Fruit fly (Drosophila melanogaster) whole organism, embryonic: ENCODE measurements around the gene dec.

Experiments
- Aef1 ChIP-seq: fragments of 200-800 bp; sonication (Bioruptor generic); IDR thresholded peaks from 3 replicates; pipeline ENCODE4 v1.3.6; 2022; ENCODE audit warnings: missing biosample characterization, missing genetic modification characterization
- Antp ChIP-seq: fragments of 200-800 bp; sonication (Bioruptor generic); optimal IDR thresholded peaks from 3 replicates; lab custom pipeline; 2016; ENCODE audit warnings: missing biosample characterization, missing genetic modification characterization
- Atf-2 ChIP-seq: fragments of 200-800 bp; sonication (Bioruptor generic); optimal IDR thresholded peaks from 2 replicates; lab custom pipeline; 2016; ENCODE audit warnings: missing biosample characterization, missing genetic modification characterization
- Atf6 ChIP-seq: fragments of 200-800 bp; sonication (Bioruptor generic); IDR thresholded peaks from 2 replicates; pipeline ENCODE4 v1.3.6; 2022; ENCODE audit warnings: missing biosample characterization, missing genetic modification characterization
- BEAF-32 ChIP-seq: fragments of 200-800 bp; sonication (Bioruptor generic); optimal IDR thresholded peaks from 3 replicates; lab custom pipeline; 2017; ENCODE audit warnings: missing biosample characterization, missing genetic modification characterization, mild to moderate bottlenecking, moderate library complexity, missing genetic modification reagents
- CG10321 ChIP-seq: fragments of 200-800 bp; sonication (Bioruptor generic); IDR thresholded peaks from 2 replicates; pipeline ENCODE4 v1.3.6; 2022; ENCODE audit warnings: missing biosample characterization, missing genetic modification characterization
- CG10543 ChIP-seq: fragments of 200-800 bp; sonication (Bioruptor generic); optimal IDR thresholded peaks from 3 replicates; lab custom pipeline; 2017; ENCODE audit warnings: missing biosample characterization, mild to moderate bottlenecking, missing genetic modification characterization, moderate library complexity
- CG12155 ChIP-seq: fragments of 200-800 bp; sonication (Bioruptor generic); optimal IDR thresholded peaks from 3 replicates; lab custom pipeline; 2016; ENCODE audit warnings: missing biosample characterization, missing genetic modification characterization
- CG12744 ChIP-seq: fragments of 200-800 bp; sonication (Bioruptor generic); optimal IDR thresholded peaks from 2 replicates; lab custom pipeline; 2016; ENCODE audit warnings: missing biosample characterization, missing genetic modification characterization
- CG13123 ChIP-seq: fragments of 200-800 bp; sonication (Bioruptor generic); optimal IDR thresholded peaks from 2 replicates; lab custom pipeline; 2016; ENCODE audit warnings: missing biosample characterization, missing genetic modification characterization
- CG14860 ChIP-seq: fragments of 200-800 bp; sonication (Bioruptor generic); IDR thresholded peaks from 3 replicates; pipeline ENCODE4 v1.3.6; 2022; ENCODE audit warnings: missing biosample characterization, missing genetic modification characterization; ENCODE audit not compliant: partially characterized antibody
- CG1529 ChIP-seq: fragments of 200-800 bp; sonication (Bioruptor generic); optimal IDR thresholded peaks from 3 replicates; lab custom pipeline; 2018; ENCODE audit warnings: missing biosample characterization, missing genetic modification characterization
- CG16863 ChIP-seq: fragments of 200-800 bp; sonication (Bioruptor generic); optimal IDR thresholded peaks from 3 replicates; lab custom pipeline; 2016; ENCODE audit warnings: missing biosample characterization, missing genetic modification characterization
- CG2120 ChIP-seq: fragments of 200-800 bp; sonication (Bioruptor generic); optimal IDR thresholded peaks from 3 replicates; lab custom pipeline; 2016; ENCODE audit warnings: missing biosample characterization, missing genetic modification characterization
- CG2129 ChIP-seq: fragments of 200-800 bp; sonication (Bioruptor generic); IDR thresholded peaks from 2 replicates; pipeline ENCODE4 v1.3.6; 2022; ENCODE audit warnings: missing biosample characterization, missing genetic modification characterization; ENCODE audit not compliant: partially characterized antibody
- CG2199 ChIP-seq: fragments of 200-800 bp; sonication (Bioruptor generic); IDR thresholded peaks from 3 replicates; pipeline ENCODE4 v1.3.6; 2022; ENCODE audit warnings: missing biosample characterization, missing genetic modification characterization
- CG2678 ChIP-seq: fragments of 200-800 bp; sonication (Bioruptor generic); optimal IDR thresholded peaks from 3 replicates; lab custom pipeline; 2019; ENCODE audit warnings: missing biosample characterization, mild to moderate bottlenecking, missing genetic modification characterization, moderate library complexity
- CG3065 ChIP-seq: fragments of 200-800 bp; sonication (Bioruptor generic); optimal IDR thresholded peaks from 2 replicates; lab custom pipeline; 2016; ENCODE audit warnings: missing biosample characterization, missing genetic modification characterization
- CG4282 ChIP-seq: fragments of 200-800 bp; sonication (Bioruptor generic); optimal IDR thresholded peaks from 2 replicates; lab custom pipeline; 2016; ENCODE audit warnings: missing biosample characterization, missing genetic modification characterization
- CG4424 ChIP-seq: fragments of 200-800 bp; sonication (Bioruptor generic); optimal IDR thresholded peaks from 3 replicates; lab custom pipeline; 2016; ENCODE audit warnings: missing biosample characterization, missing genetic modification characterization
- CG7786 ChIP-seq: fragments of 200-800 bp; sonication (Bioruptor generic); optimal IDR thresholded peaks from 2 replicates; lab custom pipeline; 2016; ENCODE audit warnings: missing biosample characterization, missing genetic modification characterization
- CG7963 ChIP-seq: fragments of 200-800 bp; sonication (Bioruptor generic); IDR thresholded peaks from 3 replicates; pipeline ENCODE4 v1.3.6; 2022; ENCODE audit warnings: missing biosample characterization, missing genetic modification characterization; ENCODE audit not compliant: partially characterized antibody
- CG8359 ChIP-seq: fragments of 200-800 bp; sonication (Bioruptor generic); optimal IDR thresholded peaks from 2 replicates; lab custom pipeline; 2017; ENCODE audit warnings: missing biosample characterization, mild to moderate bottlenecking, missing genetic modification characterization, borderline replicate concordance
- CG8388 ChIP-seq: fragments of 200-800 bp; sonication (Bioruptor generic); optimal IDR thresholded peaks from 2 replicates; lab custom pipeline; 2019; ENCODE audit warnings: missing biosample characterization, mild to moderate bottlenecking, missing genetic modification characterization, moderate library complexity
- Dad ChIP-seq: fragments of 200-800 bp; sonication (Bioruptor generic); optimal IDR thresholded peaks from 3 replicates; lab custom pipeline; 2016; ENCODE audit warnings: missing biosample characterization, missing genetic modification characterization
- E2f2 ChIP-seq: fragments of 200-800 bp; sonication (Bioruptor generic); IDR thresholded peaks from 2 replicates; pipeline ENCODE4 v1.3.6; 2022; ENCODE audit warnings: missing biosample characterization, missing genetic modification characterization
- Mrtf ChIP-seq: fragments of 200-800 bp; sonication (Bioruptor generic); IDR thresholded peaks from 3 replicates; pipeline ENCODE4 v1.3.6; 2022; ENCODE audit warnings: missing biosample characterization, missing genetic modification characterization
- Nf-YC ChIP-seq: fragments of 200-800 bp; optimal IDR thresholded peaks from 3 replicates; lab custom pipeline; 2019; ENCODE audit warnings: missing biosample characterization, mild to moderate bottlenecking, missing genetic modification characterization, moderate library complexity
- Oaz ChIP-seq: fragments of 200-800 bp; sonication (Bioruptor generic); IDR thresholded peaks from 2 replicates; pipeline ENCODE4 v1.3.6; 2022; ENCODE audit warnings: missing biosample characterization, missing genetic modification characterization
- Scr ChIP-seq: fragments of 200-800 bp; sonication (Bioruptor generic); IDR thresholded peaks from 2 replicates; pipeline ENCODE4 v1.3.6; 2022; ENCODE audit warnings: missing biosample characterization, missing genetic modification characterization; ENCODE audit not compliant: partially characterized antibody
- Sin3A ChIP-seq: fragments of >200 bp; optimal IDR thresholded peaks from 2 replicates; lab custom pipeline; 2018
- Six4 ChIP-seq: fragments of 200-800 bp; sonication (Bioruptor generic); optimal IDR thresholded peaks from 2 replicates; lab custom pipeline; 2016; ENCODE audit warnings: missing biosample characterization, missing genetic modification characterization
- YL-1 ChIP-seq: fragments of 200-800 bp; sonication (Bioruptor generic); optimal IDR thresholded peaks from 3 replicates; lab custom pipeline; 2017; ENCODE audit warnings: missing biosample characterization, mild to moderate bottlenecking, missing genetic modification characterization
- ap ChIP-seq: fragments of 200-800 bp; sonication (Bioruptor generic); IDR thresholded peaks from 2 replicates; pipeline ENCODE4 v1.3.6; 2022; ENCODE audit warnings: missing biosample characterization, missing genetic modification characterization
- ase ChIP-seq: fragments of 200-800 bp; sonication (Bioruptor generic); IDR thresholded peaks from 3 replicates; pipeline ENCODE4 v1.3.6; 2022; ENCODE audit warnings: missing biosample characterization, missing genetic modification characterization
- danr ChIP-seq: fragments of 200-800 bp; sonication (Bioruptor generic); IDR thresholded peaks from 2 replicates; pipeline ENCODE4 v1.3.6; 2022; ENCODE audit warnings: missing biosample characterization, missing genetic modification characterization
- fu2 ChIP-seq: fragments of 200-800 bp; sonication (Bioruptor generic); optimal IDR thresholded peaks from 2 replicates; lab custom pipeline; 2016; ENCODE audit warnings: missing biosample characterization, missing genetic modification characterization
- gcm ChIP-seq: fragments of 200-800 bp; sonication (Bioruptor generic); optimal IDR thresholded peaks from 2 replicates; lab custom pipeline; 2019; ENCODE audit warnings: missing biosample characterization, mild to moderate bottlenecking, missing genetic modification characterization, moderate library complexity
- gem ChIP-seq: fragments of 200-800 bp; sonication (Bioruptor generic); optimal IDR thresholded peaks from 2 replicates; lab custom pipeline; 2019; ENCODE audit warnings: missing biosample characterization, mild to moderate bottlenecking, missing genetic modification characterization, moderate library complexity
- h ChIP-seq: fragments of >200 bp; optimal IDR thresholded peaks from 2 replicates; lab custom pipeline; 2017
- luna ChIP-seq: fragments of 200-800 bp; sonication (Bioruptor generic); optimal IDR thresholded peaks from 2 replicates; lab custom pipeline; 2016; ENCODE audit warnings: missing biosample characterization, missing genetic modification characterization
- maf-S ChIP-seq: fragments of 200-800 bp; sonication (Bioruptor generic); optimal IDR thresholded peaks from 2 replicates; lab custom pipeline; 2016; ENCODE audit warnings: missing biosample characterization, missing genetic modification characterization
- nerfin-2 ChIP-seq: fragments of 200-800 bp; sonication (Bioruptor generic); IDR thresholded peaks from 2 replicates; pipeline ENCODE4 v1.3.6; 2022; ENCODE audit warnings: missing biosample characterization, missing genetic modification characterization; ENCODE audit not compliant: partially characterized antibody
- pnt ChIP-seq: fragments of 200-800 bp; sonication (Bioruptor generic); optimal IDR thresholded peaks from 3 replicates; lab custom pipeline; 2016; ENCODE audit warnings: missing biosample characterization, missing genetic modification characterization
- seq ChIP-seq: fragments of 200-800 bp; sonication (Bioruptor generic); IDR thresholded peaks from 2 replicates; pipeline ENCODE4 v1.3.6; 2022; ENCODE audit warnings: missing biosample characterization, missing genetic modification characterization
- shn ChIP-seq: fragments of 200-800 bp; sonication (Bioruptor generic); optimal IDR thresholded peaks from 3 replicates; lab custom pipeline; 2016; ENCODE audit warnings: missing biosample characterization, missing genetic modification characterization
- z ChIP-seq: fragments of 200-800 bp; sonication (Bioruptor generic); IDR thresholded peaks from 3 replicates; pipeline ENCODE4 v1.3.6; 2022; ENCODE audit warnings: missing biosample characterization, missing genetic modification characterization

dec gene

dm6 chrX:7920081-7920688, 47.2 kb upstream of the dec start, which contains the start of the genes hdm and Ykt6 (continued):
- TF ChIP-seq Dad (GFP tag; lab: Kevin White, UChicago) (peak; percentile 72), BEAF-32 (peak; percentile 95), fu2 (GFP tag; lab: Kevin White, UChicago) (peak; percentile 70), Atf-2 (GFP tag; lab: Kevin White, UChicago) (peak; percentile 62), CG13123 (GFP tag; lab: Kevin White, UChicago) (peak; percentile 70), CG4424 (GFP tag; lab: Kevin White, UChicago) (peak; percentile 74), CG10321 (GFP tag; lab: Robert Waterston, UW) (no peak), CG7786 (GFP tag; lab: Kevin White, UChicago) (peak; percentile 85), ase (GFP tag; lab: Robert Waterston, UW) (peak; percentile 59; the same call in 1 of the 3 replicates), CG8359 (GFP tag; lab: Kevin White, UChicago) (peak; percentile 30), Aef1 (GFP tag; lab: Robert Waterston, UW) (peak; percentile 72; the same call in 2 of the 3 replicates), gem (peak; percentile 83), CG2120 (GFP tag; lab: Kevin White, UChicago) (peak; percentile 89), ap (GFP tag; lab: Robert Waterston, UW) (peak; percentile 75), CG8388 (GFP tag; lab: Kevin White, UChicago) (peak; percentile 68), CG16863 (peak; percentile 80), CG2199 (GFP tag; lab: Robert Waterston, UW) (0 out of 3 replicates have a peak, but pooled peaks have one; percentile 15), CG4282 (GFP tag; lab: Kevin White, UChicago) (peak; percentile 70), CG3065 (GFP tag; lab: Kevin White, UChicago) (peak; percentile 38), CG10543 (peak; percentile 40), Antp (peak; percentile 88), Six4 (peak; percentile 68), Scr (peak; percentile 97), z (GFP tag; lab: Robert Waterston, UW) (no peak), nerfin-2 (GFP tag; lab: Robert Waterston, UW) (peak; percentile 94), CG12155 (GFP tag; lab: Kevin White, UChicago) (peak; percentile 86), shn (GFP tag; lab: Kevin White, UChicago) (peak; percentile 83), CG2129 (peak; percentile 93), YL-1 (peak; percentile 57), Nf-YC (tag; lab: Kevin White, UChicago) (peak; percentile 61), gcm (GFP tag; lab: Kevin White, UChicago) (peak; percentile 48), CG14860 (GFP tag; lab: Robert Waterston, UW) (peak; percentile 93), CG7963 (GFP tag; lab: Robert Waterston, UW) (peak; percentile 77), Atf6 (GFP tag; lab: Robert Waterston, UW) (peak; percentile 85), maf-S (GFP tag; lab: Kevin White, UChicago) (peak; percentile 53), CG1529 (GFP tag; lab: Kevin White, UChicago) (peak; percentile 51), luna (GFP tag; lab: Kevin White, UChicago) (peak; percentile 38), CG12744 (GFP tag; lab: Kevin White, UChicago) (peak; percentile 58), h (lab: Kevin White, UChicago) (no peak), pnt (GFP tag; lab: Kevin White, UChicago) (peak; percentile 76), seq (peak; percentile 68), Sin3A (lab: Kevin White, UChicago) (peak; percentile 65), Mrtf (GFP tag; lab: Robert Waterston, UW) (peak; percentile 65; the same call in 2 of the 3 replicates), danr (GFP tag; lab: Robert Waterston, UW) (peak; percentile 71; the same call in 1 of the 2 replicates), CG2678 (tag; lab: Kevin White, UChicago) (no peak), E2f2 (GFP tag; lab: Robert Waterston, UW) (peak; percentile 85), Oaz (GFP tag; lab: Robert Waterston, UW) (0 out of 2 replicates have a peak, but pooled peaks have one; percentile 40)
